Worm (Caenorhabditis elegans): ENCODE data around the gene Y43F8C.13.
A peak's percentile ranks its signal among the peaks of the same experiment; 100 is the strongest.

Y43F8C.13 gene

ce11 chrV:19722881-19723280, 25.7 kb upstream of the Y43F8C.13 start:
- TF ChIP-seq C16A3.4 (tag; optimal IDR thresholded peaks at IDR 0.05) (no peak), nhr-11 (tag; optimal IDR thresholded peaks at IDR 0.05) (no peak), aly-2 (tag; optimal IDR thresholded peaks at IDR 0.05) (no peak), ceh-82 (tag; optimal IDR thresholded peaks at IDR 0.05) (peak in 1 of 3 experiments; percentile 14), nhr-84 (tag; optimal IDR thresholded peaks at IDR 0.05) (no peak), lir-3 (tag; optimal IDR thresholded peaks at IDR 0.05; ENCODE audit: poor library complexity) (no peak), lin-35 (GFP tag; optimal IDR thresholded peaks at IDR 0.05) (peak in 1 of 2 experiments; percentile 10), lin-15B (tag; optimal IDR thresholded peaks at IDR 0.05) (no peak), unc-86 (tag; optimal IDR thresholded peaks at IDR 0.05) (no peak), tbx-2 (tag; optimal IDR thresholded peaks at IDR 0.05) (peak; percentile 1), ceh-90 (tag; optimal IDR thresholded peaks at IDR 0.05) (no peak), elt-2 (tag; optimal IDR thresholded peaks at IDR 0.05) (no peak), zag-1 (tag; optimal IDR thresholded peaks at IDR 0.05) (no peak), snu-23 (GFP tag; optimal IDR thresholded peaks at IDR 0.05) (no peak), swsn-7 (tag; optimal IDR thresholded peaks at IDR 0.05) (peak; percentile 4), isw-1 (GFP tag; IDR thresholded peaks at IDR 0.05) (no peak), mdl-1 (tag; optimal IDR thresholded peaks at IDR 0.05) (peak in 1 of 2 experiments; percentile 14), nhr-20 (tag; optimal IDR thresholded peaks at IDR 0.05) (no peak), zip-4 (GFP tag; optimal IDR thresholded peaks at IDR 0.05) (no peak), C04F5.9 (tag; optimal IDR thresholded peaks at IDR 0.05) (no peak), dsc-1 (tag; optimal IDR thresholded peaks at IDR 0.05) (peak; percentile 43), nhr-85 (tag) (no peak), mef-2 (tag; optimal IDR thresholded peaks at IDR 0.05) (no peak), efl-3 (GFP tag; optimal IDR thresholded peaks at IDR 0.05) (no peak), lsy-2 (tag; optimal IDR thresholded peaks at IDR 0.05) (peak in 1 of 2 experiments; percentile 36), unc-130 (tag; optimal IDR thresholded peaks at IDR 0.05) (peak; percentile 5), sup-37 (GFP tag; optimal IDR thresholded peaks at IDR 0.05) (no peak), ztf-4 (tag; optimal IDR thresholded peaks at IDR 0.05) (no peak), fkh-8 (tag; optimal IDR thresholded peaks at IDR 0.05) (no peak), rnt-1 (tag; optimal IDR thresholded peaks at IDR 0.05) (peak; percentile 49), efl-1 (optimal IDR thresholded peaks at IDR 0.05) (no peak), efl-1 (GFP tag; optimal IDR thresholded peaks at IDR 0.05 in 1 of 2) (peak in 1 of 2 experiments; percentile 92), nhr-19 (GFP tag; conservative IDR thresholded peaks at IDR 0.05) (peak; percentile 43), elt-3 (tag; optimal IDR thresholded peaks at IDR 0.05) (no peak), snpc-4 (tag; optimal IDR thresholded peaks at IDR 0.05) (no peak), egl-13 (tag; optimal IDR thresholded peaks at IDR 0.05) (no peak)

DNA sequence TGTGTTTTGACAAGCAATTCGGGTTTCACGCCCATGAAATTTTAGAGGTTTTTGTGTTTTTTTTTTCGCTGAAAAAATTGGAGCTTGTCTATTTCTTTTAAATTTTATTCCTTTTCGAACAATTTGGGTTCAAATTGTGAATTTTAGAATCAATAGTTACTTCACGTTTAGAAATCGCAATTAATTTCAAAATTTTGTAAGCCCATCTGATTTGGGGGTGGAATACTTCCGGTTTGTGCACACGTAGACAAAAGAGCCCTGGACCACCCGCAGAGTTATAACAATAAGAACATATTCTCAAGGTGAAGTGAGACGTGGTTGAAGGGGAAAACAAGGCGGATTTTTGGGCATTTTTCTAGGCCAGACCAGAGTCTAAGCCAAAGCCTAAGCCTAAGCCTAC, 22.1 kb upstream of the Y43F8C.13 start, which contains the start of gene Y116F11A.6:
TSS of gene Y116F11A.6 (plus strand) at position 301 of the 400 bp plus-strand sequence.
- TF ChIP-seq snu-23 (GFP tag; optimal IDR thresholded peaks at IDR 0.05) (no peak), fos-1 (tag; optimal IDR thresholded peaks at IDR 0.05) (no peak), aha-1 (tag; optimal IDR thresholded peaks at IDR 0.05) (no peak), nhr-28 (tag; optimal IDR thresholded peaks at IDR 0.05) (no peak), zip-4 (GFP tag; optimal IDR thresholded peaks at IDR 0.05) (no peak), grh-1 (GFP tag; IDR thresholded peaks at IDR 0.05) (no peak), nhr-11 (tag; optimal IDR thresholded peaks at IDR 0.05) (no peak), elt-3 (tag; optimal IDR thresholded peaks at IDR 0.05) (no peak), lin-14 (GFP tag; optimal IDR thresholded peaks at IDR 0.05) (no peak), nhr-71 (tag; optimal IDR thresholded peaks at IDR 0.05) (no peak)

- TF ChIP-seq elt-3 (tag; optimal IDR thresholded peaks at IDR 0.05) (no peak), efl-1 (optimal IDR thresholded peaks at IDR 0.05) (no peak), efl-1 (GFP tag; optimal IDR thresholded peaks at IDR 0.05 in 1 of 2) (no peak), tbx-2 (tag; optimal IDR thresholded peaks at IDR 0.05) (no peak), lin-35 (GFP tag; optimal IDR thresholded peaks at IDR 0.05) (no peak), ceh-8 (GFP tag; optimal IDR thresholded peaks at IDR 0.05) (no peak), pax-3 (tag; optimal IDR thresholded peaks at IDR 0.05) (no peak), zag-1 (tag; optimal IDR thresholded peaks at IDR 0.05) (no peak)
Observed at ce11 chrV:19718660-19719059, 21.5 kb upstream of the Y43F8C.13 start.
